Worm (Caenorhabditis elegans) whole organism, L2 larva: ENCODE data around the gene str-31.

Experiments used
- dmd-4 ChIP-seq: sonication (generic microtip); optimal IDR thresholded peaks from 2 replicates; lab custom pipeline; 2017; ENCODE audit warnings: missing biosample characterization, missing genetic modification characterization
- egl-27 ChIP-seq: sonication (generic microtip); optimal IDR thresholded peaks from 3 replicates; lab custom pipeline; 2017; ENCODE audit warnings: missing biosample characterization, missing genetic modification reagents, missing genetic modification characterization
- lin-11 ChIP-seq: fragments of 150-350 bp; sonication (generic microtip); optimal IDR thresholded peaks from 2 replicates; lab custom pipeline; 2014; ENCODE audit warnings: missing biosample characterization, missing genetic modification characterization, inconsistent platforms, mixed read lengths
- lin-39 ChIP-seq: fragments of 150-350 bp; optimal IDR thresholded peaks from 2 replicates; lab custom pipeline; 2014; ENCODE audit warnings: missing biosample characterization, missing genetic modification reagents, missing genetic modification characterization
- mdl-1 ChIP-seq, 2 experiments: fragments of 150-350 bp in 1 of 2; sonication (generic microtip) in 1 of 2; optimal IDR thresholded peaks; 2 replicates each; lab custom pipeline; 2017; ENCODE audit warnings: missing biosample characterization in 2 of 2, missing genetic modification characterization in 2 of 2
- nhr-10 ChIP-seq: sonication (generic microtip); optimal IDR thresholded peaks from 2 replicates; lab custom pipeline; 2017; ENCODE audit warnings: missing biosample characterization, missing genetic modification characterization
- nhr-23 ChIP-seq: fragments of 150-350 bp; optimal IDR thresholded peaks from 2 replicates; lab custom pipeline; 2014; ENCODE audit warnings: missing biosample characterization, missing genetic modification reagents, missing genetic modification characterization
- nhr-237 ChIP-seq: fragments of 150-350 bp; optimal IDR thresholded peaks from 2 replicates; lab custom pipeline; 2014; ENCODE audit warnings: missing biosample characterization, missing genetic modification characterization
- nhr-25 ChIP-seq: fragments of 150-350 bp; sonication (generic microtip); optimal IDR thresholded peaks from 3 replicates; lab custom pipeline; 2014; ENCODE audit warnings: missing biosample characterization, missing genetic modification characterization
- snpc-4 ChIP-seq: fragments of 150-350 bp; optimal IDR thresholded peaks from 2 replicates; lab custom pipeline; 2014; ENCODE audit warnings: missing biosample characterization, missing genetic modification characterization
- unc-62 ChIP-seq: fragments of 150-350 bp; optimal IDR thresholded peaks from 2 replicates; lab custom pipeline; 2014; ENCODE audit warnings: missing biosample characterization, missing genetic modification reagents, missing genetic modification characterization
- zag-1 ChIP-seq: fragments of 150-350 bp; optimal IDR thresholded peaks from 2 replicates; lab custom pipeline; 2014; ENCODE audit warnings: missing biosample characterization, missing genetic modification characterization
- ztf-11 ChIP-seq: sonication (generic microtip); optimal IDR thresholded peaks from 2 replicates; lab custom pipeline; 2017; ENCODE audit warnings: missing biosample characterization, missing genetic modification characterization

- TF ChIP-seq snpc-4 (tag; lab: Kevin White, UChicago) (no peak), zag-1 (no peak), ztf-11 (tag; lab: Kevin White, UChicago) (no peak), unc-62 (GFP tag; lab: Kevin White, UChicago) (no peak), dmd-4 (tag; lab: Kevin White, UChicago) (no peak), nhr-237 (tag; lab: Kevin White, UChicago) (no peak), nhr-23 (tag; lab: Kevin White, UChicago) (no peak), lin-39 (tag; lab: Kevin White, UChicago) (no peak), nhr-25 (no peak), mdl-1 (tag; optimal IDR thresholded peaks at IDR 0.05; lab: Kevin White, UChicago) (no peak), egl-27 (tag; lab: Kevin White, UChicago) (no peak), lin-11 (tag; lab: Kevin White, UChicago) (no peak), nhr-10 (no peak)
These were observed 39.0 kb upstream of the str-31 start, which contains the start of gene ftn-1 for ce11 chrV:7547479-7547878.
